Fruit fly (Drosophila melanogaster) whole organism, prepupa: ENCODE results near the gene CG31729.

ENCODE experiments used
- CG10631 ChIP-seq: fragments of 200-800 bp; sonication (Bioruptor generic); optimal IDR thresholded peaks from 2 replicates; lab custom pipeline; 2016; ENCODE audit warnings: missing biosample characterization, missing genetic modification characterization
- CG11762 ChIP-seq: fragments of 200-800 bp; sonication (Bioruptor generic); optimal IDR thresholded peaks from 3 replicates; lab custom pipeline; 2016; ENCODE audit warnings: missing biosample characterization, missing genetic modification characterization; ENCODE audit not compliant: insufficient read depth
- CG34406 ChIP-seq: fragments of 200-800 bp; sonication (Bioruptor generic); optimal IDR thresholded peaks from 3 replicates; lab custom pipeline; 2016; ENCODE audit warnings: missing biosample characterization, missing genetic modification characterization
- CG6808 ChIP-seq: fragments of 200-800 bp; sonication (Bioruptor generic); optimal IDR thresholded peaks from 3 replicates; lab custom pipeline; 2017; ENCODE audit warnings: missing biosample characterization, missing genetic modification characterization, mild to moderate bottlenecking, moderate library complexity, missing genetic modification reagents
- Ets96B ChIP-seq: fragments of 200-800 bp; optimal IDR thresholded peaks from 2 replicates; lab custom pipeline; 2019; ENCODE audit warnings: missing biosample characterization, mild to moderate bottlenecking, missing genetic modification characterization, moderate library complexity
- Lpt ChIP-seq: fragments of 200-800 bp; sonication (Bioruptor generic); optimal IDR thresholded peaks from 3 replicates; lab custom pipeline; 2016; ENCODE audit warnings: missing biosample characterization, missing genetic modification characterization
- Sox14 ChIP-seq: fragments of 200-800 bp; sonication (Bioruptor generic); optimal IDR thresholded peaks from 3 replicates; lab custom pipeline; 2016; ENCODE audit warnings: missing biosample characterization, missing genetic modification characterization
- eg ChIP-seq: fragments of 200-800 bp; sonication (Bioruptor generic); IDR thresholded peaks from 3 replicates; pipeline ENCODE4 v1.3.6; 2022; ENCODE audit warnings: missing biosample characterization, missing genetic modification characterization

dm6 chr2L:13259643-13260042, 30.2 kb upstream of the CG31729 start, which contains the start of gene CG31730:
- TF ChIP-seq Ets96B (tag; lab: Kevin White, UChicago) (no peak), CG10631 (no peak), CG34406 (no peak), CG11762 (GFP tag; lab: Kevin White, UChicago) (no peak), eg (no peak), CG6808 (GFP tag; lab: Kevin White, UChicago) (no peak), Sox14 (GFP tag; lab: Kevin White, UChicago) (no peak), Lpt (no peak)
